Fruit fly (Drosophila melanogaster): ENCODE results near the gene brv2.

The brv2 gene

dm6 chr3L:17325418-17325817 lies 19.1 kb downstream of the brv2 start, which contains the start of gene CG13725:
TSS of gene CG13725 (minus strand) at chr3L:17325518.
- TF ChIP-seq h (optimal IDR thresholded peaks at IDR 0.05) (no peak), psq (optimal IDR thresholded peaks at IDR 0.05) (no peak), Sin3A (optimal IDR thresholded peaks at IDR 0.05) (no peak), insv (optimal IDR thresholded peaks at IDR 0.05) (no peak), Myc (optimal IDR thresholded peaks at IDR 0.05) (no peak), ttk (optimal IDR thresholded peaks at IDR 0.05) (no peak)

DNA sequence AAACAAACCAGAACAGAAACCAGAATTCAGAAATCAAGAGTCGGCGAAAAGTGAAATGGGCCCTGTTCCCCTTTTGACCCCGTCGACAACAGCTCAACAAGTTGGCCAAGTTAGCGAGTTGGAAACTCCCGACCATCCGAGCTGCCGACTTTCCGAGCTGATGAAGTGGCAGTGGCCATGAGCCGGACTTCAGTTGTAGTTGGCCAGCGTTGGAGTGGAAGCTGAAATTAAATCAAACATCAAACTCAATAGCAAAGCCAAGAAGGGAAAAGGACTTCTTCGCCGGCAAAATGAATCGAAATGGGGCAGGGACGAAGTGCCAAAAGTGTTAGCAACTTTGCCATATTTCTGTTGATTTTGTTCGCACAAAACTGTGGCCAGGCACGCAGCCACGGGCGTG lies 22.0 kb downstream of the brv2 start, which contains the start of gene CG13724:
CG13724 (plus strand) TSS at position 301 of the 400 bp plus-strand sequence.
- TF ChIP-seq h (optimal IDR thresholded peaks at IDR 0.05) = no peak
- no peak for TF ChIP-seq psq (optimal IDR thresholded peaks at IDR 0.05)
- TF ChIP-seq Myc (optimal IDR thresholded peaks at IDR 0.05) = no peak
- no peak for TF ChIP-seq Sin3A (optimal IDR thresholded peaks at IDR 0.05)
- TF ChIP-seq insv (optimal IDR thresholded peaks at IDR 0.05) = no peak
- no peak for TF ChIP-seq ttk (optimal IDR thresholded peaks at IDR 0.05)

dm6 chr3L:17320711-17321110 lies 23.8 kb downstream of the brv2 start, which contains the start of gene ND-24L:
TSS of gene ND-24L (minus strand) at chr3L:17320811.
- TF ChIP-seq Sin3A (optimal IDR thresholded peaks at IDR 0.05) = no peak
- TF ChIP-seq h (optimal IDR thresholded peaks at IDR 0.05) = no peak
- no peak for TF ChIP-seq Myc (optimal IDR thresholded peaks at IDR 0.05)
- no peak for TF ChIP-seq ttk (optimal IDR thresholded peaks at IDR 0.05)
- TF ChIP-seq insv (optimal IDR thresholded peaks at IDR 0.05) = no peak
- no peak for TF ChIP-seq psq (optimal IDR thresholded peaks at IDR 0.05)

DNA sequence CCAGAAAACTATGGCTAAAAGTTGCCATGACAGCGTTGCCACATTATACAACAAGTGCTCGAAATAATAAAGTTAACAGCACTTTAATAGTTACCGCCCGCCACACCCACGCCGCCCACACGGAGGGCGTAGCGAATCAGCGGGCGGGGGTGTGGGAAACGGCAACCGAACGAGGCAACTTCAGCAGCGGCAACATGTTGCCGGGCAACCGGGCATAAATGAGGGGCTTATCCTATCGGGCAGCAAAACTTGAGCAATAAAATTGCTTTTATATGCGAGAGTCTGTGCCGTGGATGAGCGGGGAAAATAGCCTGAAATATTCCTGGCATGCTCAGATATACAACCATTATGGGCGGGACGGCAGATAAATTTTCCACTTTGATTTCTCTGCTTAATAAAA lies 28.3 kb downstream of the brv2 start:
- TF ChIP-seq insv (optimal IDR thresholded peaks at IDR 0.05) (no peak), ttk (optimal IDR thresholded peaks at IDR 0.05) (no peak), Sin3A (optimal IDR thresholded peaks at IDR 0.05) (no peak), psq (optimal IDR thresholded peaks at IDR 0.05) (no peak), h (optimal IDR thresholded peaks at IDR 0.05) (no peak), Myc (optimal IDR thresholded peaks at IDR 0.05) (no peak)

dm6 chr3L:17310509-17310908 lies 34.0 kb downstream of the brv2 start:
- no peak for TF ChIP-seq Myc (optimal IDR thresholded peaks at IDR 0.05)

DNA sequence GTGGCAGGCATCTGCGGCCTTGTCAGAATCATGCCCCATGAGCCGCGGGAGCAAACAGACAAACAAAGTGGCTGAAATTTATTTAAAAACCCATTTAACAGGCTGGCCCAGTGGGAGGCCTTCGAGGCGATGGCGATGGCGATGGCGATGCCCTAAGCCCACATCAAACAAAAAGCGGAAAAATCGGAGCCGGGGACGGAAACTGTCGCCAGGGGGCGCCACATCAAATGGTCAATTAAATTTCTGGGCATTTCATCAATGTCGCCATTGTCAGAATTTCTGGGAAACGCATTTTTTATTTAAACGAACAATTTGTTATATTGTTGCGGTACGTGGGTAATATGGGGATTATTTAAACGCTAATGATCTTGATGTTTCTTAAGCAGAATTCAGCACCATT lies 52.3 kb downstream of the brv2 start:
- TF ChIP-seq h (optimal IDR thresholded peaks at IDR 0.05) (no peak), Myc (optimal IDR thresholded peaks at IDR 0.05) (no peak), ttk (optimal IDR thresholded peaks at IDR 0.05) (no peak), insv (optimal IDR thresholded peaks at IDR 0.05) (no peak), Sin3A (optimal IDR thresholded peaks at IDR 0.05) (no peak), psq (optimal IDR thresholded peaks at IDR 0.05) (no peak)

All from Kc167 (cell line).